Fruit fly (Drosophila melanogaster) whole organism, embryonic: Measurements from ENCODE around the gene Cyp4g15.

Experiments used
- Antp ChIP-seq: fragments of 200-800 bp; sonication (Bioruptor generic); optimal IDR thresholded peaks from 3 replicates; lab custom pipeline; 2016; ENCODE audit warnings: missing biosample characterization, missing genetic modification characterization
- B-H1 ChIP-seq: fragments of 200-800 bp; sonication (Bioruptor generic); IDR thresholded peaks from 3 replicates; pipeline ENCODE4 v1.3.6; 2022; ENCODE audit warnings: missing biosample characterization, missing genetic modification characterization
- CG10462 ChIP-seq: fragments of 200-800 bp; sonication (Bioruptor generic); optimal IDR thresholded peaks from 2 replicates; lab custom pipeline; 2016; ENCODE audit warnings: missing biosample characterization, missing genetic modification characterization
- CG12071 ChIP-seq: fragments of 200-800 bp; sonication (Bioruptor generic); optimal IDR thresholded peaks from 3 replicates; lab custom pipeline; 2018; ENCODE audit warnings: missing biosample characterization, mild to moderate bottlenecking, missing genetic modification characterization
- CG12299 ChIP-seq: fragments of 200-800 bp; sonication (Bioruptor generic); optimal IDR thresholded peaks from 2 replicates; lab custom pipeline; 2018; ENCODE audit warnings: missing biosample characterization, mild to moderate bottlenecking, missing genetic modification characterization
- CG13287 ChIP-seq: fragments of 200-800 bp; sonication (Bioruptor generic); IDR thresholded peaks from 2 replicates; pipeline ENCODE4 v1.3.6; 2022; ENCODE audit warnings: missing biosample characterization, missing genetic modification characterization; ENCODE audit not compliant: partially characterized antibody
- CG13894 ChIP-seq: fragments of 200-800 bp; sonication (Bioruptor generic); optimal IDR thresholded peaks from 3 replicates; lab custom pipeline; 2018; ENCODE audit warnings: missing biosample characterization, mild to moderate bottlenecking, missing genetic modification characterization, moderate library complexity
- CG14710 ChIP-seq: fragments of 200-800 bp; sonication (Bioruptor generic); optimal IDR thresholded peaks from 3 replicates; lab custom pipeline; 2019; ENCODE audit warnings: missing biosample characterization, mild to moderate bottlenecking, missing genetic modification characterization, moderate library complexity
- CG17912 ChIP-seq: fragments of 200-800 bp; sonication (Bioruptor generic); optimal IDR thresholded peaks from 2 replicates; lab custom pipeline; 2018; ENCODE audit warnings: missing biosample characterization, mild to moderate bottlenecking, missing genetic modification characterization
- CG2120 ChIP-seq: fragments of 200-800 bp; sonication (Bioruptor generic); optimal IDR thresholded peaks from 3 replicates; lab custom pipeline; 2016; ENCODE audit warnings: missing biosample characterization, missing genetic modification characterization
- CG3065 ChIP-seq: fragments of 200-800 bp; sonication (Bioruptor generic); optimal IDR thresholded peaks from 2 replicates; lab custom pipeline; 2016; ENCODE audit warnings: missing biosample characterization, missing genetic modification characterization
- CG42726 ChIP-seq: fragments of 200-800 bp; sonication (Bioruptor generic); IDR thresholded peaks from 2 replicates; pipeline ENCODE4 v1.3.6; 2022; ENCODE audit warnings: missing biosample characterization, missing genetic modification characterization; ENCODE audit not compliant: partially characterized antibody
- CG7556 ChIP-seq: fragments of 200-800 bp; sonication (Bioruptor generic); optimal IDR thresholded peaks from 2 replicates; lab custom pipeline; 2017; ENCODE audit warnings: missing biosample characterization, mild to moderate bottlenecking, missing genetic modification characterization
- CG9215 ChIP-seq: fragments of 200-800 bp; sonication (Bioruptor generic); IDR thresholded peaks from 2 replicates; pipeline ENCODE4 v1.3.6; 2022; ENCODE audit warnings: missing biosample characterization, missing genetic modification characterization
- Dfd ChIP-seq, 2 experiments: fragments of >200 bp; optimal IDR thresholded peaks; 2 replicates each; lab custom pipeline; 2017; ENCODE audit warnings: missing biosample characterization in 2 of 2, missing genetic modification characterization in 2 of 2
- HLH3B ChIP-seq: fragments of 200-800 bp; sonication (Bioruptor generic); IDR thresholded peaks from 2 replicates; pipeline ENCODE4 v1.3.6; 2022; ENCODE audit warnings: missing biosample characterization, missing genetic modification characterization
- HmgZ ChIP-seq: fragments of 200-800 bp; sonication (Bioruptor generic); optimal IDR thresholded peaks from 2 replicates; lab custom pipeline; 2018; ENCODE audit warnings: missing biosample characterization, mild to moderate bottlenecking, missing genetic modification characterization
- Hsf ChIP-seq: fragments of 200-800 bp; sonication (Bioruptor generic); optimal IDR thresholded peaks from 3 replicates; lab custom pipeline; 2016; ENCODE audit warnings: missing biosample characterization, missing genetic modification characterization
- MTF-1 ChIP-seq: fragments of 200-800 bp; sonication (Bioruptor generic); optimal IDR thresholded peaks from 2 replicates; lab custom pipeline; 2018; ENCODE audit warnings: missing biosample characterization, mild to moderate bottlenecking, missing genetic modification characterization, borderline replicate concordance
- Mad ChIP-seq: fragments of 200-800 bp; sonication (Bioruptor generic); optimal IDR thresholded peaks from 2 replicates; lab custom pipeline; 2016; ENCODE audit warnings: missing biosample characterization, missing genetic modification characterization
- Mes4 ChIP-seq: fragments of 200-800 bp; sonication (Bioruptor generic); optimal IDR thresholded peaks from 2 replicates; lab custom pipeline; 2016; ENCODE audit warnings: missing biosample characterization, missing genetic modification characterization
- Myb ChIP-seq: fragments of 200-800 bp; sonication (Bioruptor generic); optimal IDR thresholded peaks from 2 replicates; lab custom pipeline; 2016; ENCODE audit warnings: missing biosample characterization, missing genetic modification characterization
- bowl ChIP-seq: fragments of 200-800 bp; sonication (Bioruptor generic); IDR thresholded peaks from 2 replicates; pipeline ENCODE4 v1.3.6; 2022; ENCODE audit warnings: missing biosample characterization, missing genetic modification characterization
- cato ChIP-seq: fragments of 200-800 bp; sonication (Bioruptor generic); optimal IDR thresholded peaks from 2 replicates; lab custom pipeline; 2016; ENCODE audit warnings: missing biosample characterization, missing genetic modification characterization, borderline replicate concordance
- caup ChIP-seq: fragments of 200-800 bp; sonication (Bioruptor generic); optimal IDR thresholded peaks from 3 replicates; lab custom pipeline; 2017; ENCODE audit warnings: missing biosample characterization, mild to moderate bottlenecking, missing genetic modification characterization, moderate library complexity; ENCODE audit not compliant: severe bottlenecking
- chm ChIP-seq: fragments of 200-800 bp; sonication (Bioruptor generic); IDR thresholded peaks from 2 replicates; pipeline ENCODE4 v1.3.6; 2022; ENCODE audit warnings: missing biosample characterization, missing genetic modification characterization
- crc ChIP-seq: fragments of 200-800 bp; sonication (Bioruptor generic); optimal IDR thresholded peaks from 2 replicates; lab custom pipeline; 2016; ENCODE audit warnings: missing biosample characterization, missing genetic modification characterization
- croc ChIP-seq: fragments of 200-800 bp; sonication (Bioruptor generic); conservative IDR thresholded peaks from 3 replicates; pipeline ENCODE4 v1.3.6; 2022; ENCODE audit warnings: missing biosample characterization, missing genetic modification characterization
- crp ChIP-seq, 2 experiments: fragments of 200-800 bp; sonication (Bioruptor generic); optimal IDR thresholded peaks; 2 replicates in 1 of 2; 3 replicates in 1 of 2; lab custom pipeline; 2017; ENCODE audit warnings: missing biosample characterization in 2 of 2, missing genetic modification characterization in 2 of 2, mild to moderate bottlenecking in 1 of 2, moderate library complexity in 1 of 2
- fd102C ChIP-seq: fragments of 200-800 bp; sonication (Bioruptor generic); optimal IDR thresholded peaks from 2 replicates; lab custom pipeline; 2018; ENCODE audit warnings: missing biosample characterization, mild to moderate bottlenecking, missing genetic modification characterization, moderate library complexity
- fru ChIP-seq: fragments of >200 bp; optimal IDR thresholded peaks from 2 replicates; lab custom pipeline; 2017
- ftz-f1 ChIP-seq: fragments of 200-800 bp; sonication (Bioruptor generic); optimal IDR thresholded peaks from 2 replicates; lab custom pipeline; 2016; ENCODE audit warnings: missing biosample characterization, missing genetic modification characterization
- gcm2 ChIP-seq: fragments of 200-800 bp; sonication (Bioruptor generic); optimal IDR thresholded peaks from 2 replicates; lab custom pipeline; 2016; ENCODE audit warnings: missing biosample characterization, missing genetic modification characterization
- gfzf ChIP-seq: fragments of 200-800 bp; sonication (Bioruptor generic); optimal IDR thresholded peaks from 2 replicates; lab custom pipeline; 2016; ENCODE audit warnings: missing biosample characterization, mild to moderate bottlenecking, missing genetic modification characterization, moderate library complexity
- grau ChIP-seq: fragments of 200-800 bp; optimal IDR thresholded peaks from 3 replicates; lab custom pipeline; 2019; ENCODE audit warnings: missing biosample characterization, mild to moderate bottlenecking, missing genetic modification characterization, moderate library complexity
- insv ChIP-seq, 2 experiments: fragments of 200-800 bp; sonication (Bioruptor generic); optimal IDR thresholded peaks; 3 replicates each; lab custom pipeline; 2016 to 2018; ENCODE audit warnings: missing biosample characterization in 2 of 2, missing genetic modification characterization in 2 of 2
- kni ChIP-seq: fragments of 200-800 bp; sonication (Bioruptor generic); optimal IDR thresholded peaks from 3 replicates; lab custom pipeline; 2017; ENCODE audit warnings: mild to moderate bottlenecking, missing biosample characterization, missing genetic modification reagents, missing genetic modification characterization
- knrl ChIP-seq: fragments of 200-800 bp; sonication (Bioruptor generic); IDR thresholded peaks from 3 replicates; pipeline ENCODE4 v1.3.6; 2022; ENCODE audit warnings: missing biosample characterization, missing genetic modification characterization; ENCODE audit not compliant: partially characterized antibody
- lola ChIP-seq, 3 experiments: fragments of >200 bp in 2 of 3; fragments of 200-800 bp in 1 of 3; sonication (Bioruptor generic) in 1 of 3; optimal IDR thresholded peaks; 2 replicates each; lab custom pipeline; 2017 to 2019; ENCODE audit warnings: missing biosample characterization in 3 of 3, missing genetic modification characterization in 3 of 3, mild to moderate bottlenecking in 1 of 3, moderate library complexity in 1 of 3
- nom ChIP-seq: fragments of 200-800 bp; sonication (Bioruptor generic); optimal IDR thresholded peaks from 2 replicates; lab custom pipeline; 2017; ENCODE audit warnings: missing biosample characterization, missing genetic modification characterization, mild to moderate bottlenecking, moderate library complexity, missing genetic modification reagents
- oc ChIP-seq: fragments of 200-800 bp; sonication (Bioruptor generic); optimal IDR thresholded peaks from 2 replicates; lab custom pipeline; 2018; ENCODE audit warnings: missing biosample characterization, mild to moderate bottlenecking, missing genetic modification characterization, moderate library complexity
- onecut ChIP-seq: fragments of 200-800 bp; sonication (Bioruptor generic); IDR thresholded peaks from 2 replicates; pipeline ENCODE4 v1.3.6; 2022; ENCODE audit warnings: missing biosample characterization, missing genetic modification characterization
- pros ChIP-seq: fragments of 200-800 bp; sonication (Bioruptor generic); optimal IDR thresholded peaks from 3 replicates; lab custom pipeline; 2019; ENCODE audit warnings: missing biosample characterization, mild to moderate bottlenecking, missing genetic modification characterization, moderate library complexity
- sc ChIP-seq, 3 experiments: fragments of >200 bp in 2 of 3; fragments of 200-800 bp in 1 of 3; sonication (Bioruptor generic) in 1 of 3; optimal IDR thresholded peaks; 2 replicates in 2 of 3; 3 replicates in 1 of 3; lab custom pipeline; 2017; ENCODE audit warnings: mild to moderate bottlenecking in 1 of 3, missing biosample characterization in 1 of 3, missing genetic modification characterization in 1 of 3, missing genetic modification reagents in 1 of 3
- stwl ChIP-seq: fragments of 200-800 bp; sonication (Bioruptor generic); optimal IDR thresholded peaks from 3 replicates; lab custom pipeline; 2018; ENCODE audit warnings: missing biosample characterization, mild to moderate bottlenecking, missing genetic modification characterization, moderate library complexity
- trh ChIP-seq: fragments of 200-800 bp; sonication (Bioruptor generic); optimal IDR thresholded peaks from 2 replicates; lab custom pipeline; 2016; ENCODE audit warnings: missing biosample characterization, missing genetic modification characterization
- vfl ChIP-seq: fragments of 200-800 bp; sonication (Bioruptor generic); optimal IDR thresholded peaks from 2 replicates; lab custom pipeline; 2016; ENCODE audit warnings: missing biosample characterization, missing genetic modification characterization
- zen ChIP-seq: fragments of 200-800 bp; sonication (Bioruptor generic); optimal IDR thresholded peaks from 3 replicates; lab custom pipeline; 2018; ENCODE audit warnings: missing biosample characterization, mild to moderate bottlenecking, missing genetic modification characterization, moderate library complexity

Gene Cyp4g15

dm6 chrX:11494731-11495277 is 17.9 kb downstream of the Cyp4g15 start (continued):
- TF ChIP-seq cato (GFP tag; lab: Kevin White, UChicago) (peak; percentile 66), Mad (GFP tag; lab: Kevin White, UChicago) (peak; percentile 30), fru (lab: Kevin White, UChicago) (no peak), HLH3B (GFP tag; lab: Robert Waterston, UW) (peak; percentile 56), Hsf (peak; percentile 83), crc (GFP tag; lab: Kevin White, UChicago) (peak; percentile 45), kni (GFP tag; lab: Kevin White, UChicago) (peak; percentile 73), CG13287 (GFP tag; lab: Robert Waterston, UW) (no peak), CG42726 (GFP tag; lab: Robert Waterston, UW) (no peak), HmgZ (tag; lab: Kevin White, UChicago) (no peak), gfzf (GFP tag; lab: Kevin White, UChicago) (no peak), MTF-1 (peak; percentile 54), zen (tag; lab: Kevin White, UChicago) (peak; percentile 76), CG7556 (GFP tag; lab: Kevin White, UChicago) (peak; percentile 83), CG14710 (tag; lab: Kevin White, UChicago) (peak; percentile 87), chm (GFP tag; lab: Robert Waterston, UW) (peak; percentile 23; the same call in 1 of the 2 replicates), CG3065 (GFP tag; lab: Kevin White, UChicago) (peak; percentile 25), CG13894 (no peak), ftz-f1 (no peak), CG12071 (peak; percentile 13), knrl (GFP tag; lab: Robert Waterston, UW) (no peak), CG12299 (peak; percentile 17), crp (GFP tag; optimal IDR thresholded peaks at IDR 0.05; lab: Kevin White, UChicago) (peak in 1 of 2 experiments; percentile 40), Antp (GFP tag; lab: Kevin White, UChicago) (peak; percentile 73), nom (GFP tag; lab: Kevin White, UChicago) (peak; percentile 89), CG10462 (peak; percentile 68), gcm2 (no peak), pros (GFP tag; lab: Kevin White, UChicago) (peak; percentile 82), Mes4 (peak; percentile 74), caup (GFP tag; lab: Kevin White, UChicago) (no peak), Dfd (GFP tag; optimal IDR thresholded peaks at IDR 0.05; lab: Kevin White, UChicago) (no peak), CG2120 (GFP tag; lab: Kevin White, UChicago) (peak; percentile 38), croc (GFP tag; lab: Robert Waterston, UW) (peak; percentile 67), trh (peak; percentile 47), fd102C (no peak), CG9215 (peak; percentile 24; the same call in 1 of the 2 replicates), CG17912 (GFP tag; lab: Kevin White, UChicago) (no peak), insv (GFP tag; optimal IDR thresholded peaks at IDR 0.05; lab: Kevin White, UChicago) (peak in 1 of 2 experiments; percentile 18), vfl (GFP tag; lab: Kevin White, UChicago) (no peak), onecut (peak; percentile 51), bowl (GFP tag; lab: Robert Waterston, UW) (no peak), grau (peak; percentile 74), stwl (tag; lab: Kevin White, UChicago) (no peak), oc (tag; lab: Kevin White, UChicago) (peak; percentile 53), B-H1 (GFP tag; lab: Robert Waterston, UW) (no peak), sc (optimal IDR thresholded peaks at IDR 0.05; lab: Kevin White, UChicago) (no peak), sc (GFP tag; optimal IDR thresholded peaks at IDR 0.05; lab: Kevin White, UChicago) (peak; percentile 70), lola (GFP tag; optimal IDR thresholded peaks at IDR 0.05; lab: Kevin White, UChicago) (peak in 1 of 3 experiments; percentile 91), Myb (GFP tag; lab: Kevin White, UChicago) (peak; percentile 9)
